Worm (Caenorhabditis elegans) whole organism, L4/young adult: Measurements from ENCODE around the gene acs-5.

Experiments
- W03F9.2 ChIP-seq: fragments of 150-350 bp; optimal IDR thresholded peaks from 2 replicates; lab custom pipeline; 2014; ENCODE audit warnings: missing biosample characterization, missing genetic modification characterization
- him-1 ChIP-seq: sonication (generic microtip); optimal IDR thresholded peaks from 2 replicates; lab custom pipeline; 2016; ENCODE audit warnings: missing genotype, missing genetic modification reagents, missing genetic modification characterization, missing compliant biosample characterization

DNA sequence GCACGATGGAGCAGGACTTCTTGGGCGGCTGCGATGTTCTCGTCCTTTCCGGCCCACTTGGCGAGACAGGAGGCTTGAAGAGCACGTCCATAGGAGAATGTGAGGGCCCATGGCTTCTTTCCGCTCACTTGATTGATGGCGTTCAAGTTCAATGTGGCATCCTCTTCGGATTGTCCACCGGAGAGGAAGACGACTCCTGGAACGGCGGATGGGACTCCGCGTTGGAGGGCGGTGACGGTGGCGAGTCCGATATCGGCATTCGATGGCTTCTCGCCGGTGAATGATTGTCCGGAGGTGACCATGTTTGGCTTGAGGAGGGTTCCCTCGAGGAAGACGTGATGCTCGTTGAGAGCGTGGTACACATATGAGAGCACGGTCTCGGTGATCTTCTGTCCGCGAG, 20.2 kb upstream of the acs-5 start:
- TF ChIP-seq him-1 (tag; lab: Kevin White, UChicago) (no peak), W03F9.2 (tag; lab: Kevin White, UChicago) (no peak)
